Worm (Caenorhabditis elegans) whole organism, young adult: Measurements from ENCODE around the gene nhr-272.

ENCODE experiments used
- B0019.2 ChIP-seq: fragments of 200-800 bp; sonication (Bioruptor generic); conservative IDR thresholded peaks from 2 replicates; pipeline ENCODE4 v1.3.6; 2022; ENCODE audit warnings: missing genetic modification reagents, missing genetic modification characterization, missing compliant biosample characterization
- B0035.1 ChIP-seq: sonication (generic microtip); optimal IDR thresholded peaks from 2 replicates; lab custom pipeline; 2016; ENCODE audit warnings: missing genetic modification characterization, mild to moderate bottlenecking, missing compliant biosample characterization, missing genotype, missing genetic modification reagents
- F52B5.7 ChIP-seq: sonication (generic microtip); optimal IDR thresholded peaks from 2 replicates; lab custom pipeline; 2016; ENCODE audit warnings: mild to moderate bottlenecking, missing genetic modification characterization, missing compliant biosample characterization
- T26A5.8 ChIP-seq: sonication (generic microtip); optimal IDR thresholded peaks from 2 replicates; lab custom pipeline; 2016; ENCODE audit warnings: missing genetic modification characterization, missing compliant biosample characterization
- Y67H2A.10 ChIP-seq: fragments of 200-800 bp; sonication (Bioruptor generic); conservative IDR thresholded peaks from 2 replicates; pipeline ENCODE4 v1.3.6; 2022; ENCODE audit warnings: missing genetic modification reagents, missing genetic modification characterization, missing compliant biosample characterization
- ZK185.1 ChIP-seq: sonication (generic microtip); optimal IDR thresholded peaks from 2 replicates; lab custom pipeline; 2016; ENCODE audit warnings: mild to moderate bottlenecking, missing genetic modification characterization, missing compliant biosample characterization; ENCODE audit not compliant: poor library complexity, severe bottlenecking
- ama-1 ChIP-seq, 3 experiments: fragments of 150-350 bp in 1 of 3; sonication (generic microtip) in 2 of 3; optimal IDR thresholded peaks; 2 replicates each; lab custom pipeline; 2014 to 2018; ENCODE audit warnings: missing biosample characterization in 2 of 3, missing genetic modification characterization in 2 of 3, missing genetic modification reagents in 2 of 3
- aptf-2 ChIP-seq: fragments of 200-800 bp; sonication (Bioruptor generic); conservative IDR thresholded peaks from 2 replicates; pipeline ENCODE4 v1.3.6; 2022; ENCODE audit warnings: missing genetic modification reagents, missing genetic modification characterization, missing compliant biosample characterization
- attf-3 ChIP-seq: fragments of 200-800 bp; sonication (Bioruptor generic); conservative IDR thresholded peaks from 2 replicates; pipeline ENCODE4 v1.3.6; 2022; ENCODE audit warnings: missing genetic modification reagents, missing genetic modification characterization, missing compliant biosample characterization
- ceh-40 ChIP-seq: fragments of 200-800 bp; sonication (Bioruptor generic); IDR thresholded peaks from 2 replicates; pipeline ENCODE4 v1.3.6; 2022; ENCODE audit warnings: missing genetic modification characterization, missing compliant biosample characterization
- dox-1 ChIP-seq: fragments of 200-800 bp; sonication (Bioruptor generic); IDR thresholded peaks from 2 replicates; pipeline ENCODE4 v1.3.6; 2022; ENCODE audit warnings: missing genetic modification reagents, missing genetic modification characterization, missing compliant biosample characterization
- efl-1 ChIP-seq: fragments of 150-350 bp; optimal IDR thresholded peaks from 2 replicates; lab custom pipeline; 2014; ENCODE audit warnings: missing biosample characterization, missing genetic modification reagents, missing genetic modification characterization
- egl-44 ChIP-seq: fragments of 200-800 bp; sonication (Bioruptor generic); IDR thresholded peaks from 2 replicates; pipeline ENCODE4 v1.3.6; 2022; ENCODE audit warnings: missing genetic modification reagents, missing genetic modification characterization, missing compliant biosample characterization
- ekl-4 ChIP-seq: fragments of 200-800 bp; sonication (Bioruptor generic); IDR thresholded peaks from 2 replicates; pipeline ENCODE4 v1.3.6; 2022; ENCODE audit warnings: missing genetic modification reagents, missing genetic modification characterization, missing compliant biosample characterization
- fkh-3 ChIP-seq: sonication (generic microtip); optimal IDR thresholded peaks from 2 replicates; lab custom pipeline; 2016; ENCODE audit warnings: mild to moderate bottlenecking, missing genetic modification characterization, missing compliant biosample characterization
- hmg-1.2 ChIP-seq: fragments of 200-800 bp; sonication (Bioruptor generic); IDR thresholded peaks from 2 replicates; pipeline ENCODE4 v1.3.6; 2022; ENCODE audit warnings: missing genetic modification reagents, missing genetic modification characterization, missing compliant biosample characterization
- hmg-20 ChIP-seq: fragments of 200-800 bp; sonication (Bioruptor generic); IDR thresholded peaks from 2 replicates; pipeline ENCODE4 v1.3.6; 2022; ENCODE audit warnings: missing genetic modification reagents, missing genetic modification characterization, missing compliant biosample characterization
- lin-26 ChIP-seq: fragments of 200-800 bp; sonication (Bioruptor generic); IDR thresholded peaks from 2 replicates; pipeline ENCODE4 v1.3.6; 2022; ENCODE audit warnings: missing genetic modification reagents, missing genetic modification characterization, missing compliant biosample characterization
- lin-35 ChIP-seq, 3 experiments: fragments of 150-350 bp in 2 of 3; sonication (generic microtip) in 1 of 3; optimal IDR thresholded peaks; 2 replicates each; lab custom pipeline; 2014 to 2018; ENCODE audit warnings: missing biosample characterization in 3 of 3, missing genetic modification characterization in 3 of 3, missing genetic modification reagents in 3 of 3
- lsl-1 ChIP-seq: fragments of 200-800 bp; sonication (Bioruptor generic); optimal IDR thresholded peaks from 2 replicates; lab custom pipeline; 2018; ENCODE audit warnings: mild to moderate bottlenecking, missing genetic modification characterization, moderate library complexity, missing compliant biosample characterization
- lsy-27 ChIP-seq: sonication (generic microtip); optimal IDR thresholded peaks from 2 replicates; lab custom pipeline; 2017; ENCODE audit warnings: missing genetic modification characterization, mild to moderate bottlenecking, missing compliant biosample characterization, antibody characterized with exemption, missing genotype, borderline replicate concordance; ENCODE audit not compliant: insufficient read depth
- mcd-1 ChIP-seq: fragments of 200-800 bp; sonication (Bioruptor generic); IDR thresholded peaks from 2 replicates; pipeline ENCODE4 v1.3.6; 2022; ENCODE audit warnings: missing genetic modification reagents, missing genetic modification characterization, missing compliant biosample characterization
- mxl-1 ChIP-seq: sonication (generic microtip); optimal IDR thresholded peaks from 2 replicates; lab custom pipeline; 2016; ENCODE audit warnings: missing genetic modification characterization, missing compliant biosample characterization
- nfya-2 ChIP-seq: fragments of 200-800 bp; sonication (Bioruptor generic); IDR thresholded peaks from 2 replicates; pipeline ENCODE4 v1.3.6; 2022; ENCODE audit warnings: missing genetic modification reagents, missing genetic modification characterization, missing compliant biosample characterization
- nfyb-1 ChIP-seq: fragments of 200-800 bp; sonication (Bioruptor generic); IDR thresholded peaks from 2 replicates; pipeline ENCODE4 v1.3.6; 2022; ENCODE audit warnings: missing genetic modification reagents, missing genetic modification characterization, missing compliant biosample characterization
- nhr-120 ChIP-seq: fragments of 200-800 bp; sonication (Bioruptor generic); IDR thresholded peaks from 2 replicates; pipeline ENCODE4 v1.3.6; 2022; ENCODE audit warnings: missing genetic modification characterization, missing compliant biosample characterization
- nhr-27 ChIP-seq: fragments of 200-800 bp; sonication (Bioruptor generic); optimal IDR thresholded peaks from 2 replicates; lab custom pipeline; 2018; ENCODE audit warnings: mild to moderate bottlenecking, missing genetic modification characterization, moderate library complexity, missing compliant biosample characterization
- pha-4 ChIP-seq: fragments of 150-350 bp; sonication (generic microtip); optimal IDR thresholded peaks from 2 replicates; lab custom pipeline; 2014; ENCODE audit warnings: missing biosample characterization, missing genetic modification reagents, missing genetic modification characterization
- rcor-1 ChIP-seq: fragments of 200-800 bp; sonication (Bioruptor generic); IDR thresholded peaks from 2 replicates; pipeline ENCODE4 v1.3.6; 2022; ENCODE audit warnings: missing genetic modification reagents, missing genetic modification characterization, missing compliant biosample characterization
- repo-1 ChIP-seq: sonication (generic microtip); optimal IDR thresholded peaks from 2 replicates; lab custom pipeline; 2017; ENCODE audit warnings: mild to moderate bottlenecking, missing genetic modification characterization, missing compliant biosample characterization
- tbp1 ChIP-seq: fragments of 200-800 bp; sonication (Bioruptor generic); optimal IDR thresholded peaks from 2 replicates; lab custom pipeline; 2018; ENCODE audit warnings: mild to moderate bottlenecking, missing genetic modification characterization, missing compliant biosample characterization
- tbx-9 ChIP-seq: sonication (generic microtip); optimal IDR thresholded peaks from 2 replicates; lab custom pipeline; 2016; ENCODE audit warnings: borderline replicate concordance, missing genetic modification characterization, inconsistent platforms, missing compliant biosample characterization
- tlf-1 ChIP-seq: fragments of 200-800 bp; sonication (Bioruptor generic); optimal IDR thresholded peaks from 2 replicates; lab custom pipeline; 2018; ENCODE audit warnings: mild to moderate bottlenecking, missing genetic modification characterization, missing compliant biosample characterization
- unc-130 ChIP-seq: sonication (generic microtip); optimal IDR thresholded peaks from 2 replicates; lab custom pipeline; 2016; ENCODE audit warnings: missing genetic modification reagents, missing genetic modification characterization, missing compliant biosample characterization
- ztf-26 ChIP-seq: sonication (generic microtip); optimal IDR thresholded peaks from 2 replicates; lab custom pipeline; 2017; ENCODE audit warnings: missing genetic modification characterization, missing compliant biosample characterization
- ztf-6 ChIP-seq: fragments of 200-800 bp; sonication (Bioruptor generic); IDR thresholded peaks from 2 replicates; pipeline ENCODE4 v1.3.6; 2022; ENCODE audit warnings: missing genetic modification reagents, missing genetic modification characterization, missing compliant biosample characterization

The nhr-272 gene

DNA sequence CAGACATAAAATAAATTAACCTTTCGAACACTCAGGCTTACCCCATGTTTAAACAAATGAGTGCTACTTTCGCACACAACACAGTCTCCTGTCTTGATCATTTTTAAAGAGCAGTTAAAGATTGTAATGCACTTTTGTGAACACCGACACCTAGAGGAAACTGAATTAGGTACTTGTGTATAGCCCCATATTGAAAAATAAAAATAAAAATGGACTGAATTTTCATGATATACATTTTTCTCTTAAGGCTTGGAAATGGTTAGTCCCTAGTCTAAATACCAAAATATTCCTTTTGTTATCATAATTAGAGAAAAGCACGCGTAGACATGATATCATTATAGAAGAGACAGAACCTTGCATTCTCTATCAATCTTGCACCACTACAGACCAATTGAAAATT, 2.7 kb downstream of the nhr-272 start, which contains the start of gene nhr-214:
nhr-214 (minus strand) TSS at position 101 of the 400 bp plus-strand sequence.
- TF ChIP-seq lsl-1 (GFP tag; lab: Kevin White, UChicago) (no peak), tbp1 (GFP tag; lab: Kevin White, UChicago) (no peak), lin-26 (GFP tag; lab: Robert Waterston, UW) (no peak), aptf-2 (GFP tag; lab: Robert Waterston, UW) (no peak), attf-3 (GFP tag; lab: Robert Waterston, UW) (no peak), efl-1 (GFP tag; lab: Kevin White, UChicago) (no peak)

DNA sequence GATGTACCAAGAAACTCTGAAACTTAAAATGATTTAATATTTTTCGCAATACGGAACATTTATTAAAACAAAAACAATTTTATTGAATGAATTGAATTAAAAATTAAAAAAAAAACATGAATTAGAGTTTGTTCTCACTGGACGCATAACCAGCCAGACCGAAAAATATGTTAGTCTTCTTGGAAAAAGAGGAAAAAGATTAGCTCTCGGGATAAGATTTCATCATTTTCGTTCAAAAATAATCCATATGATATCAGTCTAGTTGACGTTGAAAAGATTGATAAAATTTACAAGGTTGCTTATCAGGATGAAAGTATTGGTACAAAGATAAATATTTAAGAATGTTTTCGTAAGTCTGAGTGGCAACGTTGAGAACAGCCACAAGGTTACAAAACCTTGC, 4.2 kb downstream of the nhr-272 start, which contains the start of gene nhr-26:
nhr-26 (minus strand) TSS at position 10 of the 400 bp plus-strand sequence.
- TF ChIP-seq egl-44 (no peak), Y67H2A.10 (GFP tag; lab: Robert Waterston, UW) (no peak), ztf-26 (tag; lab: Kevin White, UChicago) (no peak), unc-130 (GFP tag; lab: Kevin White, UChicago) (no peak), hmg-20 (no peak), ztf-6 (GFP tag; lab: Robert Waterston, UW) (no peak), ceh-40 (no peak), F52B5.7 (tag; lab: Kevin White, UChicago) (no peak), nhr-120 (GFP tag; lab: Robert Waterston, UW) (no peak)

DNA sequence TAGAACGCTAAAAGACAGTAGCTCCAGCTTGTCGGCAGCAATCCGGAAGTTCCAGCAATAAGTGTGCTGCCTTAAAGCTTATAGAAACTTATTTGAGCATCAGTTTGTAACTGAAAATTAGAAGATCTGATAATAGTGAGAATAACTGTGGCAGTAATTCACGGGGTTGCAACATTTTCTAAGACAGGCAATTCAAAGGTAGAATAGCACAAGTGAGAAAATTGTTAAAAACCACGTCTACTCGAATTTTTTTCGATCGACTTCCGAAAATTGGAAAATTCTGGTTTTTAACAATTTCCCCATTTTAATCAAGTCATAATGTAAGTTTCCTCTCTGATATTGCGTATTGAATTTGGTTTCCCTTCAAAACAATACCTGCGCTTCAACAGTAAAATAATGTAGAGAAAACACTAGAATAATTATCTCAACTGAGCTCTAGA, 11.5 kb downstream of the nhr-272 start:
- TF ChIP-seq ama-1 (optimal IDR thresholded peaks at IDR 0.05; lab: Kevin White, UChicago), result no peak
- TF ChIP-seq ama-1 (GFP tag; optimal IDR thresholded peaks at IDR 0.05; lab: Kevin White, UChicago), result peak in 1 of 2 experiments; percentile 50
- TF ChIP-seq mcd-1, result no peak
- TF ChIP-seq lsy-27, result no peak
- no peak for TF ChIP-seq tbx-9 (tag; lab: Kevin White, UChicago)
- TF ChIP-seq lin-35 (GFP tag; optimal IDR thresholded peaks at IDR 0.05; lab: Kevin White, UChicago), result peak in 1 of 3 experiments; percentile 7
- TF ChIP-seq T26A5.8 (tag; lab: Kevin White, UChicago), result no peak
- no peak for TF ChIP-seq tlf-1 (GFP tag; lab: Kevin White, UChicago)
- TF ChIP-seq attf-3 (GFP tag; lab: Robert Waterston, UW), result no peak
- peak; percentile 28 for TF ChIP-seq ZK185.1 (tag; lab: Kevin White, UChicago)
- TF ChIP-seq ztf-6 (GFP tag; lab: Robert Waterston, UW), result no peak
- TF ChIP-seq B0035.1 (tag; lab: Kevin White, UChicago), result no peak
- TF ChIP-seq dox-1, result no peak
- no peak for TF ChIP-seq hmg-1.2 (GFP tag; lab: Robert Waterston, UW)
- TF ChIP-seq nfyb-1 (GFP tag; lab: Robert Waterston, UW), result no peak
- TF ChIP-seq ceh-40, result no peak
- no peak for TF ChIP-seq nhr-27 (tag; lab: Kevin White, UChicago)
- no peak for TF ChIP-seq efl-1 (GFP tag; lab: Kevin White, UChicago)
- TF ChIP-seq Y67H2A.10 (GFP tag; lab: Robert Waterston, UW), result no peak
- TF ChIP-seq pha-4 (tag; lab: Kevin White, UChicago), result no peak
- no peak for TF ChIP-seq mxl-1 (tag; lab: Kevin White, UChicago)
- no peak for TF ChIP-seq ekl-4
- TF ChIP-seq B0019.2, result no peak
- no peak for TF ChIP-seq nfya-2 (GFP tag; lab: Robert Waterston, UW)
- TF ChIP-seq repo-1 (tag; lab: Kevin White, UChicago), result no peak
- no peak for TF ChIP-seq fkh-3 (tag; lab: Kevin White, UChicago)
- TF ChIP-seq rcor-1 (GFP tag; lab: Robert Waterston, UW), result no peak
- TF ChIP-seq, all 124 proteins: peak for 3
